Worm (Caenorhabditis elegans) whole organism, L3 larva: Measurements from ENCODE around the gene asb-2.

Experiments
- aly-2 ChIP-seq: fragments of 150-350 bp; optimal IDR thresholded peaks from 2 replicates; lab custom pipeline; 2014; ENCODE audit warnings: missing biosample characterization, missing genetic modification characterization
- ceh-16 ChIP-seq: sonication (generic microtip); optimal IDR thresholded peaks from 2 replicates; lab custom pipeline; 2017; ENCODE audit warnings: missing biosample characterization, missing genetic modification characterization
- ceh-28 ChIP-seq: fragments of 150-350 bp; optimal IDR thresholded peaks from 2 replicates; lab custom pipeline; 2014; ENCODE audit warnings: missing biosample characterization, missing genetic modification reagents, missing genetic modification characterization
- egl-27 ChIP-seq: sonication (generic microtip); optimal IDR thresholded peaks from 4 replicates; lab custom pipeline; 2017; ENCODE audit warnings: missing biosample characterization, missing genetic modification reagents, missing genetic modification characterization
- nfya-1 ChIP-seq: sonication (generic microtip); optimal IDR thresholded peaks from 2 replicates; lab custom pipeline; 2017; ENCODE audit warnings: missing genetic modification characterization, mild to moderate bottlenecking, missing compliant biosample characterization, antibody characterized with exemption, moderate library complexity; ENCODE audit not compliant: insufficient read depth
- nhr-12 ChIP-seq: fragments of 150-350 bp; optimal IDR thresholded peaks from 2 replicates; lab custom pipeline; 2014; ENCODE audit warnings: missing biosample characterization, missing genetic modification characterization
- nhr-25 ChIP-seq: sonication (generic microtip); optimal IDR thresholded peaks from 2 replicates; lab custom pipeline; 2017; ENCODE audit warnings: missing biosample characterization, missing genetic modification characterization
- nhr-28 ChIP-seq: fragments of 150-350 bp; optimal IDR thresholded peaks from 2 replicates; lab custom pipeline; 2014; ENCODE audit warnings: missing biosample characterization, missing genetic modification characterization
- nhr-76 ChIP-seq: fragments of 150-350 bp; sonication (generic microtip); optimal IDR thresholded peaks from 5 replicates; lab custom pipeline; 2014; ENCODE audit warnings: missing biosample characterization, missing genetic modification characterization
- ztf-4 ChIP-seq: fragments of 150-350 bp; optimal IDR thresholded peaks from 2 replicates; lab custom pipeline; 2014; ENCODE audit warnings: missing biosample characterization, missing genetic modification characterization

DNA sequence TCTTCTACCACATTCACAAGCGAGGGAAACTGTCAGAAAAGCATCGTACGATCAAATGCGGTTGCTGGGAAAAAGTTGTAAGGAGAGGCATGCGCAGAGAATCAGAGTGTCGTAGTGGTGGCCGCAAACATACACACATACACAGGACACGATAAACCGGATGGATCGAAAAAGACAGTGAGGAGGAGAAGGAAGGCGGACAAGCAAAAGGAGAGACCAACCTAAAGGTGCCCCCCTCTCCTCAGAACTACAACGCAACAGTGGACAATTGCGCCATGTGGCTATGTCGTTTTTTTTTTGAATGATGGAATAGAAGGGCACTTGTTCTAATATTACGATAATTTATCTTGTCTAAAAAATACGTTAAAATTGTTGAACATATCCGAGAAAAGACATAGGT is 28.9 kb downstream of the asb-2 start:
- TF ChIP-seq nhr-25 (tag; lab: Kevin White, UChicago) (peak; percentile 12), nhr-12 (tag; lab: Kevin White, UChicago) (no peak), nfya-1 (tag; lab: Kevin White, UChicago) (no peak), ceh-28 (tag; lab: Kevin White, UChicago) (no peak), ceh-16 (tag; lab: Kevin White, UChicago) (no peak), nhr-28 (tag; lab: Kevin White, UChicago) (no peak), ztf-4 (no peak), nhr-76 (tag; lab: Kevin White, UChicago) (no peak), egl-27 (tag; lab: Kevin White, UChicago) (no peak), aly-2 (tag; lab: Kevin White, UChicago) (no peak)
